Worm (Caenorhabditis elegans) whole organism, early embryonic: ENCODE measurements around the gene F58E2.5.

Experiments
- ama-1 ChIP-seq: fragments of 150-350 bp; optimal IDR thresholded peaks from 2 replicates; lab custom pipeline; 2014
- ceh-13 ChIP-seq: fragments of 200-800 bp; sonication (Bioruptor generic); optimal IDR thresholded peaks from 2 replicates; lab custom pipeline; 2018; ENCODE audit warnings: mild to moderate bottlenecking, missing genetic modification characterization, missing compliant biosample characterization
- ceh-36 ChIP-seq: sonication (generic microtip); optimal IDR thresholded peaks from 2 replicates; lab custom pipeline; 2016; ENCODE audit warnings: missing genetic modification characterization, inconsistent platforms, missing compliant biosample characterization
- flt-1 ChIP-seq: fragments of 200-800 bp; sonication (Bioruptor generic); IDR thresholded peaks from 2 replicates; pipeline ENCODE4 v1.3.6; 2022; ENCODE audit warnings: missing genetic modification characterization, missing compliant biosample characterization
- hnd-1 ChIP-seq: sonication (generic microtip); optimal IDR thresholded peaks from 2 replicates; lab custom pipeline; 2016; ENCODE audit warnings: missing genetic modification characterization, missing compliant biosample characterization

- TF ChIP-seq flt-1 (no peak), ama-1 (lab: Kevin White, UChicago) (no peak), hnd-1 (no peak), ceh-13 (GFP tag; lab: Kevin White, UChicago) (no peak), ceh-36 (no peak)
Observed at ce11 chrIV:3477124-3477523, 32.4 kb downstream of the F58E2.5 start, which contains the start of gene srz-69.
